Worm (Caenorhabditis elegans): ENCODE data around the gene clec-49.

- TF ChIP-seq ztf-29 (GFP tag; IDR thresholded peaks at IDR 0.05) (no peak), med-1 (GFP tag; optimal IDR thresholded peaks at IDR 0.05; ENCODE audit: insufficient read depth) (no peak), ztf-23 (GFP tag; IDR thresholded peaks at IDR 0.05) (no peak), cog-1 (tag; optimal IDR thresholded peaks at IDR 0.05) (no peak), klf-2 (GFP tag; conservative IDR thresholded peaks at IDR 0.05) (no peak)
These were observed 20.6 kb upstream of the clec-49 start, which contains the start of gene M162.15 for ce11 chrV:19771660-19772059.
